Worm (Caenorhabditis elegans) whole organism, L1 larva: ENCODE results near the gene W04B5.5.

Source experiments
- efl-3 ChIP-seq: fragments of 200-800 bp; sonication (Bioruptor generic); optimal IDR thresholded peaks from 2 replicates; lab custom pipeline; 2018; ENCODE audit warnings: mild to moderate bottlenecking, missing genetic modification characterization, missing compliant biosample characterization
- hlh-17 ChIP-seq: fragments of 200-800 bp; sonication (Bioruptor generic); optimal IDR thresholded peaks from 2 replicates; lab custom pipeline; 2018; ENCODE audit warnings: missing genetic modification characterization, mild to moderate bottlenecking, missing compliant biosample characterization, moderate library complexity, borderline replicate concordance
- lin-13 ChIP-seq: fragments of 150-350 bp; optimal IDR thresholded peaks from 2 replicates; lab custom pipeline; 2014; ENCODE audit warnings: missing biosample characterization, missing genetic modification reagents, missing genetic modification characterization
- nhr-85 ChIP-seq: sonication (generic microtip); peaks from one replicate; lab custom pipeline; 2016; ENCODE audit warnings: missing genetic modification characterization, inconsistent platforms, missing compliant biosample characterization
- rnt-1 ChIP-seq: sonication (generic microtip); optimal IDR thresholded peaks from 2 replicates; lab custom pipeline; 2016; ENCODE audit warnings: mild to moderate bottlenecking, missing genetic modification characterization, moderate library complexity, missing compliant biosample characterization
- sox-4 ChIP-seq: sonication (generic microtip); optimal IDR thresholded peaks from 2 replicates; lab custom pipeline; 2016; ENCODE audit warnings: missing genetic modification characterization, missing compliant biosample characterization

ce11 chrIII:2445574-2446259 lies 27.7 kb upstream of the W04B5.5 start, which contains the start of the genes E02H9.7 and klo-2:
- TF ChIP-seq nhr-85 (tag; lab: Kevin White, UChicago) (no peak), sox-4 (no peak), rnt-1 (tag; lab: Kevin White, UChicago) (no peak), efl-3 (GFP tag; lab: Kevin White, UChicago) (no peak), lin-13 (GFP tag; lab: Kevin White, UChicago) (no peak), hlh-17 (no peak)
